Fruit fly (Drosophila melanogaster): ENCODE data around the gene CG11585.

dm6 chrX:14216844-14217243 lies 27.5 kb downstream of the CG11585 start:
- TF ChIP-seq CG12605 (GFP tag; IDR thresholded peaks at IDR 0.05) (no peak), EcR (GFP tag; optimal IDR thresholded peaks at IDR 0.05) (no peak), CG10348 (GFP tag; IDR thresholded peaks at IDR 0.05) (no peak), CG13204 (GFP tag; optimal IDR thresholded peaks at IDR 0.05) (no peak), Snoo (tag; optimal IDR thresholded peaks at IDR 0.05) (no peak), CG17806 (tag; optimal IDR thresholded peaks at IDR 0.05) (no peak), CG14655 (GFP tag; optimal IDR thresholded peaks at IDR 0.05) (no peak)
